In the genomic region with DNA sequence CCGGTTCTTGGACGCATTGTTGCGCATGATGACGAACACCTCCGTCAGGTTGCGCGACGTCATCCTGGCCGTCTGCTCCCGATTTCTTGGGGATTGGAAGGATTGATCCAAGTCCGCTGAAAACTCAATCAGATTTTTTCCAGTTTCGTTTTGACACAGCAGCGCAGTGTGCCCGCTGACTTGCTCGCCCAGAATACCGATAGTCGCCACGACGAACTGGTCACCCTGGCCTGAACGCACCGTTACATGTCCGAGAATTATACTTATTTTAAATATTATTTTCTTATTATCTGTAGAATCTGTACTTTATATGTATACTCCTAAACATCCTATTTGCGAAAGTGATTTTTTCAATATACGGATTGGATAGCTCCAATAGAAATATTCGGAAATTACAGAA, we compare ENCODE assay signal across 2 fruit fly cellular contexts.
A peak's percentile ranks its signal among the peaks of the same experiment; 100 is the strongest.
TF ChIP-seq lines count a peak whose summit lies in the region.

TSS of gene Syx16 (minus strand) at position 172 of the 400 bp plus-strand sequence.

- TF ChIP-seq CTCF in whole organism, embryonic (GFP tag; optimal IDR thresholded peaks at IDR 0.05; lab: Kevin White, UChicago): no peak

TF ChIP-seq in whole organism, embryonic, 481 proteins besides CTCF, POLR2A, EP300 and RAD21 (continues in another document):
- TF ChIP-seq MBD-R2 (GFP tag; IDR thresholded peaks at IDR 0.05; lab: Robert Waterston, UW) (peak; percentile 37), Opbp (GFP tag; IDR thresholded peaks at IDR 0.05; lab: Robert Waterston, UW; ENCODE audit: partially characterized antibody) (0 out of 3 replicates have a peak, but pooled peaks have one; percentile 10), zen2 (GFP tag; IDR thresholded peaks at IDR 0.05; lab: Robert Waterston, UW; ENCODE audit: partially characterized antibody) (no peak), CG8359 (GFP tag; optimal IDR thresholded peaks at IDR 0.05; lab: Kevin White, UChicago; ENCODE audit: borderline replicate concordance) (no peak), CG17359 (tag; optimal IDR thresholded peaks at IDR 0.05; lab: Kevin White, UChicago) (no peak), MESR4 (GFP tag; optimal IDR thresholded peaks at IDR 0.05; lab: Kevin White, UChicago) (peak; percentile 74), CG13287 (GFP tag; IDR thresholded peaks at IDR 0.05; lab: Robert Waterston, UW; ENCODE audit: partially characterized antibody) (0 out of 2 replicates have a peak, but pooled peaks have one; percentile 6), CG3838 (GFP tag; optimal IDR thresholded peaks at IDR 0.05; lab: Kevin White, UChicago) (no peak), tx (GFP tag; optimal IDR thresholded peaks at IDR 0.05; lab: Kevin White, UChicago) (no peak), tin (GFP tag; optimal IDR thresholded peaks at IDR 0.05; lab: Kevin White, UChicago) (no peak), Hr78 (GFP tag; optimal IDR thresholded peaks at IDR 0.05; lab: Kevin White, UChicago) (no peak), CG9797 (GFP tag; optimal IDR thresholded peaks at IDR 0.05; lab: Kevin White, UChicago) (peak; percentile 56), dpn (GFP tag; optimal IDR thresholded peaks at IDR 0.05; lab: Kevin White, UChicago) (no peak), Camta (GFP tag; optimal IDR thresholded peaks at IDR 0.05; lab: Kevin White, UChicago) (no peak), CG31388 (GFP tag; optimal IDR thresholded peaks at IDR 0.05; lab: Kevin White, UChicago) (no peak), CG2129 (GFP tag; IDR thresholded peaks at IDR 0.05; lab: Robert Waterston, UW; ENCODE audit: partially characterized antibody) (no peak), dmrt11E (tag; optimal IDR thresholded peaks at IDR 0.05; lab: Kevin White, UChicago) (no peak), pum (GFP tag; optimal IDR thresholded peaks at IDR 0.05; lab: Kevin White, UChicago) (no peak), CG2678 (tag; optimal IDR thresholded peaks at IDR 0.05; lab: Kevin White, UChicago) (no peak), CG14860 (GFP tag; IDR thresholded peaks at IDR 0.05; lab: Robert Waterston, UW; ENCODE audit: partially characterized antibody) (no peak), CG2120 (GFP tag; optimal IDR thresholded peaks at IDR 0.05; lab: Kevin White, UChicago) (no peak), YL-1 (GFP tag; optimal IDR thresholded peaks at IDR 0.05; lab: Kevin White, UChicago) (no peak), fd96Cb (tag; optimal IDR thresholded peaks at IDR 0.05; lab: Kevin White, UChicago) (no peak), rib (GFP tag; IDR thresholded peaks at IDR 0.05; lab: Robert Waterston, UW) (no peak), amos (GFP tag; IDR thresholded peaks at IDR 0.05; lab: Robert Waterston, UW; ENCODE audit: partially characterized antibody) (peak; percentile 42; the same call in 1 of the 2 replicates), CG14014 (GFP tag; IDR thresholded peaks at IDR 0.05; lab: Robert Waterston, UW) (no peak), Lpt (GFP tag; optimal IDR thresholded peaks at IDR 0.05; lab: Kevin White, UChicago) (no peak), scrt (GFP tag; optimal IDR thresholded peaks at IDR 0.05; lab: Kevin White, UChicago) (no peak), CG11247 (GFP tag; IDR thresholded peaks at IDR 0.05; lab: Robert Waterston, UW) (no peak), pzg (GFP tag; optimal IDR thresholded peaks at IDR 0.05; lab: Kevin White, UChicago) (peak; percentile 40), CHES-1-like (GFP tag; optimal IDR thresholded peaks at IDR 0.05; lab: Kevin White, UChicago) (no peak), gfzf (GFP tag; optimal IDR thresholded peaks at IDR 0.05; lab: Kevin White, UChicago) (peak; percentile 59), Dref (GFP tag; IDR thresholded peaks at IDR 0.05; lab: Robert Waterston, UW) (peak; percentile 45), Bteb2 (GFP tag; optimal IDR thresholded peaks at IDR 0.05; lab: Kevin White, UChicago) (no peak), CG15479 (GFP tag; optimal IDR thresholded peaks at IDR 0.05; lab: Kevin White, UChicago) (no peak), Adf1 (GFP tag; IDR thresholded peaks at IDR 0.05; lab: Robert Waterston, UW) (no peak), Hmr (GFP tag; optimal IDR thresholded peaks at IDR 0.05; lab: Kevin White, UChicago) (no peak), Myb (GFP tag; optimal IDR thresholded peaks at IDR 0.05; lab: Kevin White, UChicago) (peak; percentile 66), CG4820 (GFP tag; optimal IDR thresholded peaks at IDR 0.05; lab: Kevin White, UChicago) (no peak), CG9215 (GFP tag; IDR thresholded peaks at IDR 0.05; lab: Robert Waterston, UW) (no peak), CG11723 (GFP tag; optimal IDR thresholded peaks at IDR 0.05; lab: Kevin White, UChicago) (no peak), CG10654 (GFP tag; optimal IDR thresholded peaks at IDR 0.05; lab: Kevin White, UChicago) (no peak)

TF ChIP-seq in whole organism, prepupa, 60 proteins besides CTCF, POLR2A, EP300 and RAD21:
- TF ChIP-seq achi (GFP tag; optimal IDR thresholded peaks at IDR 0.05; lab: Kevin White, UChicago): peak; percentile 29
- no peak for TF ChIP-seq CG8632 (GFP tag; optimal IDR thresholded peaks at IDR 0.05; lab: Kevin White, UChicago)
TF ChIP-seq in whole organism, prepupa: peak in this region for 1.
